Worm (Caenorhabditis elegans): ENCODE measurements around the gene hint-3.
A peak's percentile ranks its signal among the peaks of the same experiment; 100 is the strongest.

Gene hint-3

ce11 chrV:7734909-7735308 lies 25.4 kb upstream of the hint-3 start, which contains the start of gene clic-1:
Gene clic-1 (minus strand): TSS chrV:7734911.
- TF ChIP-seq odd-2 (tag; optimal IDR thresholded peaks at IDR 0.05) (no peak), ceh-6 (GFP tag; optimal IDR thresholded peaks at IDR 0.05) (no peak), pax-1 (tag; optimal IDR thresholded peaks at IDR 0.05) (no peak), T23F11.4 (GFP tag; optimal IDR thresholded peaks at IDR 0.05) (no peak), nfya-1 (tag; optimal IDR thresholded peaks at IDR 0.05) (peak; percentile 74), lim-6 (tag; optimal IDR thresholded peaks at IDR 0.05) (no peak), elt-4 (tag; optimal IDR thresholded peaks at IDR 0.05) (no peak), tbx-2 (tag; optimal IDR thresholded peaks at IDR 0.05) (no peak), mec-3 (tag; optimal IDR thresholded peaks at IDR 0.05; ENCODE audit: borderline replicate concordance) (no peak), unc-86 (tag; optimal IDR thresholded peaks at IDR 0.05) (no peak), K09A11.1 (tag; optimal IDR thresholded peaks at IDR 0.05; ENCODE audit: insufficient read depth) (no peak), pag-3 (tag; optimal IDR thresholded peaks at IDR 0.05; ENCODE audit: borderline replicate concordance) (no peak), pros-1 (tag; optimal IDR thresholded peaks at IDR 0.05) (no peak), ahr-1 (tag; optimal IDR thresholded peaks at IDR 0.05) (no peak), ceh-22 (tag; optimal IDR thresholded peaks at IDR 0.05) (no peak), ama-1 (optimal IDR thresholded peaks at IDR 0.05) (no peak), ttx-3 (tag; optimal IDR thresholded peaks at IDR 0.05) (no peak), ceh-34 (tag; optimal IDR thresholded peaks at IDR 0.05) (peak; percentile 18), madf-2 (tag; optimal IDR thresholded peaks at IDR 0.05) (no peak), fkh-6 (tag; optimal IDR thresholded peaks at IDR 0.05) (no peak), unc-42 (tag; optimal IDR thresholded peaks at IDR 0.05) (peak; percentile 68), fkh-10 (GFP tag; optimal IDR thresholded peaks at IDR 0.05) (no peak), ceh-45 (GFP tag; IDR thresholded peaks at IDR 0.05) (no peak), hlh-30 (tag; optimal IDR thresholded peaks at IDR 0.05; ENCODE audit: insufficient read depth) (peak; percentile 10), hlh-8 (tag; optimal IDR thresholded peaks at IDR 0.05) (no peak), K02D7.2 (tag; optimal IDR thresholded peaks at IDR 0.05) (no peak), fax-1 (tag; optimal IDR thresholded peaks at IDR 0.05) (no peak), dmd-4 (tag; optimal IDR thresholded peaks at IDR 0.05; ENCODE audit: borderline replicate concordance) (no peak), unc-3 (GFP tag; conservative IDR thresholded peaks at IDR 0.05) (no peak), unc-3 (tag; optimal IDR thresholded peaks at IDR 0.05) (no peak), ceh-19 (GFP tag; optimal IDR thresholded peaks at IDR 0.05) (no peak), ztf-16 (tag; optimal IDR thresholded peaks at IDR 0.05) (no peak), eyg-1 (tag; optimal IDR thresholded peaks at IDR 0.05) (no peak), ceh-48 (tag; optimal IDR thresholded peaks at IDR 0.05) (no peak), ceh-2 (tag; optimal IDR thresholded peaks at IDR 0.05) (no peak), C38D4.7 (GFP tag; optimal IDR thresholded peaks at IDR 0.05) (no peak), rnt-1 (tag; optimal IDR thresholded peaks at IDR 0.05) (peak; percentile 24), Y22D7AL.16 (tag; optimal IDR thresholded peaks at IDR 0.05) (no peak), zip-5 (tag; optimal IDR thresholded peaks at IDR 0.05) (no peak), unc-55 (GFP tag; optimal IDR thresholded peaks at IDR 0.05) (peak; percentile 44), ceh-9 (tag; optimal IDR thresholded peaks at IDR 0.05) (no peak), hlh-13 (GFP tag; optimal IDR thresholded peaks at IDR 0.05) (no peak), nhr-11 (tag; optimal IDR thresholded peaks at IDR 0.05) (no peak), nhr-232 (tag; optimal IDR thresholded peaks at IDR 0.05) (no peak), hlh-15 (tag; optimal IDR thresholded peaks at IDR 0.05) (no peak), ets-4 (tag; optimal IDR thresholded peaks at IDR 0.05) (peak; percentile 11), sdc-2 (tag; optimal IDR thresholded peaks at IDR 0.05) (no peak), syd-9 (tag; optimal IDR thresholded peaks at IDR 0.05) (no peak), gmeb-2 (tag; optimal IDR thresholded peaks at IDR 0.05) (no peak), ceh-31 (tag; optimal IDR thresholded peaks at IDR 0.05) (peak; percentile 29), che-1 (tag; optimal IDR thresholded peaks at IDR 0.05) (no peak), pha-2 (tag; optimal IDR thresholded peaks at IDR 0.05) (no peak), F13H6.1 (tag; optimal IDR thresholded peaks at IDR 0.05) (no peak), elt-2 (tag; optimal IDR thresholded peaks at IDR 0.05) (no peak), hlh-6 (tag; optimal IDR thresholded peaks at IDR 0.05) (no peak)
